Fruit fly (Drosophila melanogaster): ENCODE data around the gene CG7394.

dm6 chr3L:11582097-11582496 lies 20.3 kb downstream of the CG7394 start, which contains the start of gene CG33269:
- TF ChIP-seq CG31627 (GFP tag; optimal IDR thresholded peaks at IDR 0.05) (no peak), CG11762 (GFP tag; optimal IDR thresholded peaks at IDR 0.05; ENCODE audit: insufficient read depth) (no peak), CG16779 (tag; optimal IDR thresholded peaks at IDR 0.05) (no peak), CG3919 (GFP tag; optimal IDR thresholded peaks at IDR 0.05) (no peak), CG6792 (GFP tag; optimal IDR thresholded peaks at IDR 0.05) (no peak)

All from whole organism, prepupa.